Fruit fly (Drosophila melanogaster) Kc167 (cell line): Measurements from ENCODE around the gene CG7860.

Experiments
- Myc ChIP-seq: fragments of >200 bp; optimal IDR thresholded peaks from 2 replicates; lab custom pipeline; 2017; ENCODE audit warnings: missing external identifiers
- Sin3A ChIP-seq: fragments of >200 bp; optimal IDR thresholded peaks from 2 replicates; lab custom pipeline; 2018; ENCODE audit warnings: missing external identifiers
- h ChIP-seq: fragments of >200 bp; optimal IDR thresholded peaks from 3 replicates; lab custom pipeline; 2018; ENCODE audit warnings: missing external identifiers
- insv ChIP-seq: fragments of >200 bp; optimal IDR thresholded peaks from 3 replicates; lab custom pipeline; 2018; ENCODE audit warnings: missing external identifiers
- psq ChIP-seq: fragments of >200 bp; optimal IDR thresholded peaks from 2 replicates; lab custom pipeline; 2017; ENCODE audit warnings: missing external identifiers
- ttk ChIP-seq: sonication (Bioruptor generic); optimal IDR thresholded peaks from 2 replicates; lab custom pipeline; 2017; ENCODE audit warnings: missing external identifiers

Gene CG7860

dm6 chrX:15611795-15612194, 43.0 kb downstream of the CG7860 start:
- TF ChIP-seq h (lab: Kevin White, UChicago) (no peak), psq (lab: Kevin White, UChicago) (no peak), ttk (lab: Kevin White, UChicago) (no peak), Myc (lab: Kevin White, UChicago) (no peak), Sin3A (no peak), insv (no peak)

dm6 chrX:15615426-15615825, 46.6 kb downstream of the CG7860 start:
- no peak for TF ChIP-seq psq (lab: Kevin White, UChicago)
- TF ChIP-seq ttk (lab: Kevin White, UChicago), result no peak
- no peak for TF ChIP-seq h (lab: Kevin White, UChicago)
- TF ChIP-seq insv, result no peak
- no peak for TF ChIP-seq Sin3A
- no peak for TF ChIP-seq Myc (lab: Kevin White, UChicago)

DNA sequence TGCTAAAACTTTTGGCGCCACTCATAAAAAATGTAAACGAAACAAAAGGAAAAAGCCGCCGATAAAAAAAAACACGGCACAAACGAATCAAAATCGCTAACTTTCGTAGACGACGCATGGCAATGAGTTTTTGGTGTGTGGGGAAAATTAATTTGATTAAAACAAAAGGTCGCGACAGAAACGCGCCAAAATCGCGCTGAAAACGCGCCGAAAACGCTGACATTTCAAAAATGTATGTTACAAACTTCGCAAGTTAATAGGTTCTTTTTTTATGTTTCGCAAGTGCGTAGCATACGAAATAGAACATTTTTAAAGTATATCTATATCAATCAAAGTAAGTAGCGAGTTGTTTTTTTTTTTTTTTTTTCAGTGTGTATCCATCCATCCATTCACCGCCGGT, 47.2 kb downstream of the CG7860 start:
- TF ChIP-seq insv (no peak), Sin3A (no peak)

DNA sequence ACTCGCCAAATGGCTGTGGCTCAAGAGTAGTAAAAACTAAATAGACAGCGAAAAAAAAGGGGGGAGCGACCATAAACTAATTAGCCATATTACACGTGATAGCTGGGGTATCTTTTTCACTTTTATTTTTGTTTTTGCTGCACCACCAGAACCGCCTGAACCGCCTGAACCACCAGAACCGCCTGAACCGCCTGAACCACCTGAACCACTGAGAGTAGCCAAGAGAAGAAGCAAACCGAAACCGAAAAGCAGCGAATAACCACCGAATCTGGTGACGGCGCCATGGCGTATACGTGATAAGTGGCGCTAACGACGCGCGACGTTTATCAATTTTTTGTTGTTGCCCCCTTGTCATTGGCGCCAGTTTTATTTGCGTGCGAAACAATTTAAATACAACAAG, 47.7 kb downstream of the CG7860 start:
- TF ChIP-seq psq (lab: Kevin White, UChicago), result no peak
- no peak for TF ChIP-seq h (lab: Kevin White, UChicago)
- TF ChIP-seq insv, result no peak
- no peak for TF ChIP-seq ttk (lab: Kevin White, UChicago)
- TF ChIP-seq Myc (lab: Kevin White, UChicago), result no peak
- TF ChIP-seq Sin3A, result no peak

- TF ChIP-seq insv (no peak), Sin3A (no peak), ttk (lab: Kevin White, UChicago) (no peak), Myc (lab: Kevin White, UChicago) (no peak), psq (lab: Kevin White, UChicago) (no peak), h (lab: Kevin White, UChicago) (no peak)
These were observed 49.1 kb downstream of the CG7860 start for dm6 chrX:15617916-15618315.

DNA sequence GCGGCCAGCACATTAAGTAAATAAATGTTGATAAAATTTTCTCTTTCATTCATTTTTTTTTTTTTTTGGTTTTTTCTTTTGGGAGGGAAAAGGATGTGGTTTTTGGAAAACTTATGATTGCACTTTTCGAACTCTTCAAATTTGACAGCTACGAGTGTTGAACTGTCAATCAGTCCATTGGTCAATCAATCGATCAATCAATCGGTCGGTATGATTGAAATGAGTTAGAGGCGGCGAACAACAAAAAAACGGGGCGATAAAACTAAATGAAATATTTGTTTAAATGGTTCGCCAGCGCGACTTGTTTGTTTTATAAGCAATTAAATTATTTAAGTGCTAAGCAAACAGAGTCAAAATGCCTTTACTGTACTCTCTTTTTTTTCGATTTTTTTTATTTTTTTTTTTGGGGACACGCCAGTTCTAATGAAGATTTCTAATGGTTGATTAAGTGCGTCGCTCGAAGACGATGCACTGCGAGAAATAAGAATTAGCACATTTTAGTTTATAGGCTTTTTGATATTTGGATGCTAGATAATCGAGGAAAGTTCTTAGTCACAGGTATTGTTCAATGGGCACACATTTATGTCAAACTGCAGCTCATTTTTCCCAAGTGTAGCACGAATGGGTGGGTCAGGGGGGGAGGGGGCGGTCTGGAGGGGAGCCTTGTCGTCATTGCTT, 50.3 kb downstream of the CG7860 start:
- TF ChIP-seq Myc (lab: Kevin White, UChicago), result no peak
- TF ChIP-seq Sin3A, result no peak
- no peak for TF ChIP-seq psq (lab: Kevin White, UChicago)

DNA sequence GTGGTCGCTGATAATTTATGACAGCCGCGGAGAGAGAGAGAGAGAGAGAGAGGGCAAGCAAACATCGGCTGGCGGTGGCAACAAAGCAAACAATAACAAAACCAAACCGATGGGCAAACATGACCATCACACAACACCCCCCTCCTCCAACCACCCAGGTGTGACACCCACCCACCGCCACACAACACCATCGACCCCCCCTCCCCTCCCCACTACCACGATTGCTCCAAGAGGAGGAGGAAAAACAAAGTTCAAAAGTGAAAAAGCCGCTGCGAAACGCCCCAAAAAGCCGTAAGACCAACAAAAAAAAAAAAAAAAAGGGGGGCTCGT, 50.8 kb downstream of the CG7860 start:
- TF ChIP-seq Sin3A (no peak), h (lab: Kevin White, UChicago) (no peak), ttk (lab: Kevin White, UChicago) (no peak), psq (lab: Kevin White, UChicago) (no peak), Myc (lab: Kevin White, UChicago) (no peak)
